Fruit fly (Drosophila melanogaster) whole organism, wandering third instar larva: ENCODE results near the gene BckdhA.

ENCODE experiments used
- CG32264 ChIP-seq: fragments of 200-800 bp; sonication (Bioruptor generic); optimal IDR thresholded peaks from 2 replicates; lab custom pipeline; 2016; ENCODE audit warnings: missing biosample characterization, missing genetic modification characterization
- GATAd ChIP-seq: sonication (Bioruptor generic); optimal IDR thresholded peaks from 2 replicates; lab custom pipeline; 2016; ENCODE audit warnings: missing biosample characterization, missing genetic modification characterization
- Myc ChIP-seq: fragments of >200 bp; optimal IDR thresholded peaks from 2 replicates; lab custom pipeline; 2017
- Sp1 ChIP-seq: fragments of 200-800 bp; sonication (Bioruptor generic); optimal IDR thresholded peaks from 3 replicates; lab custom pipeline; 2019; ENCODE audit warnings: missing biosample characterization, mild to moderate bottlenecking, missing genetic modification characterization, moderate library complexity
- brk ChIP-seq: fragments of 200-800 bp; sonication (Bioruptor generic); optimal IDR thresholded peaks from 2 replicates; lab custom pipeline; 2016; ENCODE audit warnings: missing biosample characterization, mild to moderate bottlenecking, missing genetic modification characterization
- ey ChIP-seq: fragments of 200-800 bp; sonication (Bioruptor generic); optimal IDR thresholded peaks from 2 replicates; lab custom pipeline; 2016; ENCODE audit warnings: missing biosample characterization, missing genetic modification characterization
- h ChIP-seq: fragments of 200-800 bp; sonication (Bioruptor generic); optimal IDR thresholded peaks from 3 replicates; lab custom pipeline; 2016; ENCODE audit warnings: missing biosample characterization, mild to moderate bottlenecking, missing genetic modification characterization
- jim ChIP-seq: fragments of 175-275, 200-325 bp; sonication (Bioruptor generic); optimal IDR thresholded peaks from 2 replicates; lab custom pipeline; 2016; ENCODE audit warnings: missing biosample characterization, mild to moderate bottlenecking, missing genetic modification characterization
- psq ChIP-seq: fragments of 200-800 bp; sonication (Bioruptor generic); optimal IDR thresholded peaks from 3 replicates; lab custom pipeline; 2017; ENCODE audit warnings: missing biosample characterization, mild to moderate bottlenecking, missing genetic modification characterization, moderate library complexity
- sv ChIP-seq: fragments of 200-800 bp; sonication (Bioruptor generic); optimal IDR thresholded peaks from 3 replicates; lab custom pipeline; 2016; ENCODE audit warnings: missing biosample characterization, missing genetic modification characterization

DNA sequence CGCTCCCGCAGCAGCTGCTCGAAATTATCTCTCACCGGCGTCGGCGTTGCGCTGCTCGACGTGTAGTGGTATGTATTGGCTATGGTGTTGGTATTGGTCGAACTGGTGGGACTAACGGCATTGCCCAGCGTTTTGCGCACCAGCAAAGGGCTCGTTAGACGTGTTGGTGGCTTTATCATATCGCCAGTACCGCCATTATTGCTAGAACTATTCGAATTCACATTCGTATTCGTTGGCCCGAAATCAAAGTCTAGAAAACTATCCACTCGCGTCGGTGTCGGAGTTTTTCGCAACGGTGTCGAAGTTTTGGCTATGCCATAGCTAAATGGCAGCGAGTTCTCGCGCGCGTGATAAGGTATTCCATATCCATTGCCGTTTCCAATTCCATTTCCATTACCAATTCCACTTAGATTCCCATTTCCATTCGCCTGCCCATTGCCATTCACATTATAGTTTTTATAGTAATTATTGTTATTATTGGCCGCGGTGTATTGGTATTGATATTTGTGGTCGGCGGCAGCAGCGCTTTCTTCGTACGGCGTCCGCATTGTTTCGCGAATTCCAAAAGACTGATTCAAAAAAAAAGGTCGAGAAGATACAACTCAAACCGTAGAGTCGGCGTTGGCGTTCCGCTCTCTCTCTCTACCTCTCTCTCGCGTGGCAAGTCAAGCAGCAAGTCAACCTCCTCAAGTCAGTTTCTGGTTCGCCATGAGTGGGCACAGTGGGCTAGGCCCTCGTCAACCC is 23.0 kb upstream of the BckdhA start, which contains the start of gene by:
- TF ChIP-seq Myc (lab: Kevin White, UChicago) (no peak), ey (GFP tag; lab: Kevin White, UChicago) (no peak), brk (GFP tag; lab: Kevin White, UChicago) (no peak), GATAd (GFP tag; lab: Kevin White, UChicago) (no peak), jim (GFP tag; lab: Kevin White, UChicago) (peak; percentile 84), Sp1 (GFP tag; lab: Kevin White, UChicago) (no peak), h (GFP tag; lab: Kevin White, UChicago) (no peak), psq (GFP tag; lab: Kevin White, UChicago) (no peak), sv (GFP tag; lab: Kevin White, UChicago) (no peak), CG32264 (GFP tag; lab: Kevin White, UChicago) (no peak)
